Fruit fly (Drosophila melanogaster) whole organism, embryonic: ENCODE results near the gene CG7378.
A peak's percentile ranks its signal among the peaks of the same experiment; 100 is the strongest.

Experiments
- Abd-B ChIP-seq: fragments of 200-800 bp; sonication (Bioruptor generic); optimal IDR thresholded peaks from 2 replicates; lab custom pipeline; 2018; ENCODE audit warnings: missing biosample characterization, mild to moderate bottlenecking, missing genetic modification characterization, moderate library complexity
- Bgb ChIP-seq: fragments of 200-800 bp; sonication (Bioruptor generic); IDR thresholded peaks from 2 replicates; pipeline ENCODE4 v1.3.6; 2022; ENCODE audit warnings: missing biosample characterization, missing genetic modification characterization; ENCODE audit not compliant: partially characterized antibody
- CG10654 ChIP-seq: fragments of 200-800 bp; sonication (Bioruptor generic); optimal IDR thresholded peaks from 2 replicates; lab custom pipeline; 2016; ENCODE audit warnings: missing biosample characterization, missing genetic modification characterization
- CG11504 ChIP-seq: fragments of 200-800 bp; sonication (Bioruptor generic); optimal IDR thresholded peaks from 3 replicates; lab custom pipeline; 2019; ENCODE audit warnings: missing biosample characterization, mild to moderate bottlenecking, missing genetic modification characterization, moderate library complexity
- CG11695 ChIP-seq: fragments of 200-800 bp; sonication (Bioruptor generic); IDR thresholded peaks from 3 replicates; pipeline ENCODE4 v1.3.6; 2022; ENCODE audit warnings: missing biosample characterization, missing genetic modification characterization
- CG12104 ChIP-seq: fragments of 200-800 bp; sonication (Bioruptor generic); optimal IDR thresholded peaks from 3 replicates; lab custom pipeline; 2016; ENCODE audit warnings: missing biosample characterization, missing genetic modification characterization
- CG12769 ChIP-seq: fragments of 200-800 bp; sonication (Bioruptor generic); optimal IDR thresholded peaks from 2 replicates; lab custom pipeline; 2019; ENCODE audit warnings: missing biosample characterization, mild to moderate bottlenecking, missing genetic modification characterization, moderate library complexity
- CG13123 ChIP-seq: fragments of 200-800 bp; sonication (Bioruptor generic); optimal IDR thresholded peaks from 2 replicates; lab custom pipeline; 2016; ENCODE audit warnings: missing biosample characterization, missing genetic modification characterization
- CG18011 ChIP-seq: fragments of 200-800 bp; sonication (Bioruptor generic); optimal IDR thresholded peaks from 2 replicates; lab custom pipeline; 2017; ENCODE audit warnings: missing biosample characterization, missing genetic modification characterization, mild to moderate bottlenecking, moderate library complexity, missing genotype
- CG2120 ChIP-seq: fragments of 200-800 bp; sonication (Bioruptor generic); optimal IDR thresholded peaks from 3 replicates; lab custom pipeline; 2016; ENCODE audit warnings: missing biosample characterization, missing genetic modification characterization
- CG30020 ChIP-seq: fragments of 200-800 bp; optimal IDR thresholded peaks from 2 replicates; lab custom pipeline; 2019; ENCODE audit warnings: missing biosample characterization, mild to moderate bottlenecking, missing genetic modification characterization, moderate library complexity
- CG32532 ChIP-seq: fragments of 200-800 bp; sonication (Bioruptor generic); IDR thresholded peaks from 2 replicates; pipeline ENCODE4 v1.3.6; 2022; ENCODE audit warnings: missing biosample characterization, missing genetic modification characterization
- CG34376 ChIP-seq: fragments of 200-800 bp; sonication (Bioruptor generic); optimal IDR thresholded peaks from 2 replicates; lab custom pipeline; 2018; ENCODE audit warnings: missing biosample characterization, mild to moderate bottlenecking, missing genetic modification characterization
- CG3838 ChIP-seq: fragments of 200-800 bp; sonication (Bioruptor generic); optimal IDR thresholded peaks from 3 replicates; lab custom pipeline; 2016; ENCODE audit warnings: missing biosample characterization, missing genetic modification characterization
- CG42726 ChIP-seq: fragments of 200-800 bp; sonication (Bioruptor generic); IDR thresholded peaks from 2 replicates; pipeline ENCODE4 v1.3.6; 2022; ENCODE audit warnings: missing biosample characterization, missing genetic modification characterization; ENCODE audit not compliant: partially characterized antibody
- CG6175 ChIP-seq: fragments of 200-800 bp; sonication (Bioruptor generic); IDR thresholded peaks from 3 replicates; pipeline ENCODE4 v1.3.6; 2022; ENCODE audit warnings: missing biosample characterization, missing genetic modification characterization
- CG7556 ChIP-seq: fragments of 200-800 bp; sonication (Bioruptor generic); optimal IDR thresholded peaks from 2 replicates; lab custom pipeline; 2017; ENCODE audit warnings: missing biosample characterization, mild to moderate bottlenecking, missing genetic modification characterization
- CG8281 ChIP-seq: fragments of 200-800 bp; sonication (Bioruptor generic); optimal IDR thresholded peaks from 2 replicates; lab custom pipeline; 2018; ENCODE audit warnings: missing biosample characterization, mild to moderate bottlenecking, missing genetic modification characterization, moderate library complexity
- CTCF ChIP-seq: fragments of 200-800 bp; sonication (Bioruptor generic); optimal IDR thresholded peaks from 2 replicates; lab custom pipeline; 2017; ENCODE audit warnings: missing biosample characterization, mild to moderate bottlenecking, missing genetic modification characterization, moderate library complexity
- Dip2 ChIP-seq: fragments of 200-800 bp; sonication (Bioruptor generic); IDR thresholded peaks from 2 replicates; pipeline ENCODE4 v1.3.6; 2022; ENCODE audit warnings: missing biosample characterization, missing genetic modification characterization
- Fer1 ChIP-seq: fragments of 200-800 bp; sonication (Bioruptor generic); optimal IDR thresholded peaks from 2 replicates; lab custom pipeline; 2017; ENCODE audit warnings: missing biosample characterization, mild to moderate bottlenecking, missing genetic modification characterization
- Gsc ChIP-seq: fragments of 200-800 bp; sonication (Bioruptor generic); IDR thresholded peaks from 2 replicates; pipeline ENCODE4 v1.3.6; 2022; ENCODE audit warnings: missing biosample characterization, missing genetic modification characterization
- Hr78 ChIP-seq, 2 experiments: fragments of 200-800 bp in 1 of 2; fragments of >200 bp in 1 of 2; sonication (Bioruptor generic) in 1 of 2; optimal IDR thresholded peaks; 2 replicates each; lab custom pipeline; 2017 to 2019; ENCODE audit warnings: missing biosample characterization in 2 of 2, missing genetic modification characterization in 2 of 2, mild to moderate bottlenecking in 1 of 2, moderate library complexity in 1 of 2
- NC2α ChIP-seq: fragments of 200-800 bp; sonication (Bioruptor generic); optimal IDR thresholded peaks from 2 replicates; lab custom pipeline; 2016; ENCODE audit warnings: missing biosample characterization, missing genetic modification characterization
- NK7.1 ChIP-seq: fragments of 200-800 bp; sonication (Bioruptor generic); optimal IDR thresholded peaks from 3 replicates; lab custom pipeline; 2016; ENCODE audit warnings: missing biosample characterization, missing genetic modification characterization
- Opbp ChIP-seq: fragments of 200-800 bp; sonication (Bioruptor generic); IDR thresholded peaks from 3 replicates; pipeline ENCODE4 v1.3.6; 2022; ENCODE audit warnings: missing biosample characterization, missing genetic modification characterization; ENCODE audit not compliant: partially characterized antibody
- Pdp1 ChIP-seq, 2 experiments: fragments of 200-800 bp; sonication (Bioruptor generic); optimal IDR thresholded peaks; 3 replicates each; lab custom pipeline; 2016; ENCODE audit warnings: missing biosample characterization in 2 of 2, missing genetic modification characterization in 2 of 2, mild to moderate bottlenecking in 1 of 2, moderate library complexity in 1 of 2
- Ravus ChIP-seq: fragments of 200-800 bp; sonication (Bioruptor generic); IDR thresholded peaks from 2 replicates; pipeline ENCODE4 v1.3.6; 2022; ENCODE audit warnings: missing biosample characterization, missing genetic modification characterization
- Scr ChIP-seq: fragments of 200-800 bp; sonication (Bioruptor generic); IDR thresholded peaks from 2 replicates; pipeline ENCODE4 v1.3.6; 2022; ENCODE audit warnings: missing biosample characterization, missing genetic modification characterization; ENCODE audit not compliant: partially characterized antibody
- bcd ChIP-seq: fragments of 200-800 bp; sonication (Bioruptor generic); optimal IDR thresholded peaks from 2 replicates; lab custom pipeline; 2017; ENCODE audit warnings: missing biosample characterization, mild to moderate bottlenecking, missing genetic modification characterization
- cato ChIP-seq: fragments of 200-800 bp; sonication (Bioruptor generic); optimal IDR thresholded peaks from 2 replicates; lab custom pipeline; 2016; ENCODE audit warnings: missing biosample characterization, missing genetic modification characterization, borderline replicate concordance
- chn ChIP-seq: fragments of 200-800 bp; sonication (Bioruptor generic); optimal IDR thresholded peaks from 2 replicates; lab custom pipeline; 2016; ENCODE audit warnings: missing biosample characterization, missing genetic modification characterization
- cwo ChIP-seq: fragments of 200-800 bp; sonication (Bioruptor generic); optimal IDR thresholded peaks from 3 replicates; lab custom pipeline; 2017; ENCODE audit warnings: missing biosample characterization, missing genetic modification characterization, mild to moderate bottlenecking, moderate library complexity, missing genetic modification reagents
- dimm ChIP-seq: fragments of 200-800 bp; sonication (Bioruptor generic); IDR thresholded peaks from 2 replicates; pipeline ENCODE4 v1.3.6; 2022; ENCODE audit warnings: missing biosample characterization, missing genetic modification characterization
- disco-r ChIP-seq: fragments of 200-800 bp; sonication (Bioruptor generic); optimal IDR thresholded peaks from 2 replicates; lab custom pipeline; 2016; ENCODE audit warnings: missing biosample characterization, missing genetic modification characterization
- fd102C ChIP-seq: fragments of 200-800 bp; sonication (Bioruptor generic); optimal IDR thresholded peaks from 2 replicates; lab custom pipeline; 2018; ENCODE audit warnings: missing biosample characterization, mild to moderate bottlenecking, missing genetic modification characterization, moderate library complexity
- hb ChIP-seq: fragments of 200-800 bp; sonication (Bioruptor generic); IDR thresholded peaks from 3 replicates; pipeline ENCODE4 v1.3.6; 2022; ENCODE audit warnings: missing biosample characterization, missing genetic modification characterization; ENCODE audit not compliant: partially characterized antibody
- knrl ChIP-seq: fragments of 200-800 bp; sonication (Bioruptor generic); IDR thresholded peaks from 3 replicates; pipeline ENCODE4 v1.3.6; 2022; ENCODE audit warnings: missing biosample characterization, missing genetic modification characterization; ENCODE audit not compliant: partially characterized antibody
- lbe ChIP-seq: fragments of 200-800 bp; sonication (Bioruptor generic); optimal IDR thresholded peaks from 2 replicates; lab custom pipeline; 2016; ENCODE audit warnings: missing biosample characterization, mild to moderate bottlenecking, missing genetic modification characterization
- lmd ChIP-seq: fragments of 200-800 bp; sonication (Bioruptor generic); IDR thresholded peaks from 2 replicates; pipeline ENCODE4 v1.3.6; 2022; ENCODE audit warnings: missing biosample characterization, missing genetic modification characterization
- nom ChIP-seq: fragments of 200-800 bp; sonication (Bioruptor generic); optimal IDR thresholded peaks from 2 replicates; lab custom pipeline; 2017; ENCODE audit warnings: missing biosample characterization, missing genetic modification characterization, mild to moderate bottlenecking, moderate library complexity, missing genetic modification reagents
- schlank ChIP-seq: fragments of 200-800 bp; sonication (Bioruptor generic); optimal IDR thresholded peaks from 2 replicates; lab custom pipeline; 2018; ENCODE audit warnings: missing biosample characterization, mild to moderate bottlenecking, missing genetic modification characterization
- sens ChIP-seq: fragments of 200-800 bp; sonication (Bioruptor generic); peaks from one replicate; lab custom pipeline; 2016; ENCODE audit warnings: missing biosample characterization, missing genetic modification characterization
- seq ChIP-seq: fragments of 200-800 bp; sonication (Bioruptor generic); IDR thresholded peaks from 2 replicates; pipeline ENCODE4 v1.3.6; 2022; ENCODE audit warnings: missing biosample characterization, missing genetic modification characterization
- slou ChIP-seq: fragments of 200-800 bp; sonication (Bioruptor generic); optimal IDR thresholded peaks from 3 replicates; lab custom pipeline; 2016; ENCODE audit warnings: missing biosample characterization, missing genetic modification characterization
- so ChIP-seq: fragments of 200-800 bp; sonication (Bioruptor generic); IDR thresholded peaks from 3 replicates; pipeline ENCODE4 v1.3.6; 2022; ENCODE audit warnings: missing biosample characterization, missing genetic modification characterization
- stwl ChIP-seq: fragments of 200-800 bp; sonication (Bioruptor generic); optimal IDR thresholded peaks from 3 replicates; lab custom pipeline; 2018; ENCODE audit warnings: missing biosample characterization, mild to moderate bottlenecking, missing genetic modification characterization, moderate library complexity
- tup ChIP-seq: fragments of 200-800 bp; sonication (Bioruptor generic); optimal IDR thresholded peaks from 2 replicates; lab custom pipeline; 2016; ENCODE audit warnings: missing biosample characterization, mild to moderate bottlenecking, missing genetic modification characterization, moderate library complexity
- wek ChIP-seq: fragments of 200-800 bp; sonication (Bioruptor generic); optimal IDR thresholded peaks from 3 replicates; lab custom pipeline; 2018; ENCODE audit warnings: missing biosample characterization, mild to moderate bottlenecking, missing genetic modification characterization, moderate library complexity
- zen2 ChIP-seq: fragments of 200-800 bp; sonication (Bioruptor generic); IDR thresholded peaks from 3 replicates; pipeline ENCODE4 v1.3.6; 2022; ENCODE audit warnings: missing biosample characterization, missing genetic modification characterization; ENCODE audit not compliant: partially characterized antibody
- zfh2 ChIP-seq: fragments of 200-800 bp; sonication (Bioruptor generic); optimal IDR thresholded peaks from 2 replicates; lab custom pipeline; 2016; ENCODE audit warnings: missing biosample characterization, missing genetic modification characterization

CG7378 gene

DNA sequence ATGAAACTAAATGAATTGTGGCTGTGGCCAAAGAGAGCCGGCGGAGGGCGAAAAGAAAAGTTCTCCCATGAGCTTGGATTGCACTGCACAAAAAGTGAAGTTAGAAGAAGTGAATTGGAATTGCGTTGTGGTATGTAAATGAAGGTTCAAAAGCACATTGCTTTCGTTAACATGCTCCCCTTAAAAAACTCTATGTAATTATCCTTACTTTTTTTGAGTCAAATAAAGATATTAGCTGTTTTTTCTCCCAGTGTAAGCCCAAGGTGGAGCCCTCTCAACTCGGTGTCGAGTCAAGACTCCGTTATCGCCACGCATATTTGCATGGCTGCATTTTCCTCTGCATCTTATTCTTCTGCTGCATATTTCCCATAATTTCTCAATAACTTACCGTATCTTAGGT is 23.3 kb downstream of the CG7378 start (continued):
- TF ChIP-seq CG3838 (no peak), stwl (no peak), CG2120 (GFP tag; lab: Kevin White, UChicago) (no peak), cwo (GFP tag; lab: Kevin White, UChicago) (no peak), CG30020 (no peak), CG12104 (GFP tag; lab: Kevin White, UChicago) (no peak), CG11504 (tag; lab: Kevin White, UChicago) (peak; percentile 61), Scr (GFP tag; lab: Robert Waterston, UW) (no peak), Bgb (no peak), zfh2 (GFP tag; lab: Kevin White, UChicago) (no peak), Ravus (no peak), CG42726 (GFP tag; lab: Robert Waterston, UW) (no peak), NC2α (no peak), Abd-B (GFP tag; lab: Kevin White, UChicago) (peak; percentile 4), Hr78 (GFP tag; optimal IDR thresholded peaks at IDR 0.05; lab: Kevin White, UChicago) (no peak), knrl (GFP tag; lab: Robert Waterston, UW) (no peak), schlank (no peak), Fer1 (GFP tag; lab: Kevin White, UChicago) (no peak), sens (GFP tag; lab: Kevin White, UChicago) (peak; percentile 91), CG7556 (GFP tag; lab: Kevin White, UChicago) (peak; percentile 34), seq (GFP tag; lab: Robert Waterston, UW) (peak; percentile 43; the same call in 1 of the 2 replicates), CG32532 (peak; percentile 13; the same call in 1 of the 2 replicates), CG10654 (GFP tag; lab: Kevin White, UChicago) (peak; percentile 6), lbe (GFP tag; lab: Kevin White, UChicago) (no peak), CG6175 (GFP tag; lab: Robert Waterston, UW) (no peak), CG11695 (peak; percentile 45; the same call in 1 of the 3 replicates), CG13123 (GFP tag; lab: Kevin White, UChicago) (no peak), tup (no peak), wek (GFP tag; lab: Kevin White, UChicago) (no peak), Gsc (GFP tag; lab: Robert Waterston, UW) (no peak; the same call in 1 of the 2 replicates), disco-r (GFP tag; lab: Kevin White, UChicago) (no peak), chn (GFP tag; lab: Kevin White, UChicago) (peak; percentile 29), fd102C (no peak), dimm (no peak), slou (no peak), so (peak; percentile 36; the same call in 1 of the 3 replicates), CG34376 (GFP tag; lab: Kevin White, UChicago) (no peak), Opbp (no peak), Pdp1 (GFP tag; optimal IDR thresholded peaks at IDR 0.05; lab: Kevin White, UChicago) (peak; percentile 11 to 41), cato (no peak), NK7.1 (GFP tag; lab: Kevin White, UChicago) (no peak), CG18011 (GFP tag; lab: Kevin White, UChicago) (no peak), hb (no peak), bcd (GFP tag; lab: Kevin White, UChicago) (peak; percentile 37), zen2 (no peak), Dip2 (no peak), CG12769 (tag; lab: Kevin White, UChicago) (peak; percentile 41), lmd (GFP tag; lab: Robert Waterston, UW) (peak; percentile 46; the same call in 1 of the 2 replicates), CG8281 (tag; lab: Kevin White, UChicago) (no peak), nom (GFP tag; lab: Kevin White, UChicago) (peak; percentile 51), CTCF (no peak)
